Fruit fly (Drosophila melanogaster): ENCODE results near the gene Aduk.

- no peak for TF ChIP-seq CG10348 (GFP tag; IDR thresholded peaks at IDR 0.05)
- TF ChIP-seq CG32121 (GFP tag; IDR thresholded peaks at IDR 0.05): no peak
Measured at dm6 chr3R:9331861-9332260, 2.7 kb downstream of the Aduk start, which contains the start of gene CG16749.

All from whole organism, pupa.